Fruit fly (Drosophila melanogaster) whole organism: ENCODE data around the gene chic.

Source experiments
- CG8478 ChIP-seq: fragments of >200 bp; optimal IDR thresholded peaks from 2 replicates; lab custom pipeline; 2018; ENCODE audit warnings: inconsistent platforms
- Dll ChIP-seq: fragments of >200 bp; optimal IDR thresholded peaks from 2 replicates; lab custom pipeline; 2017
- EcR ChIP-seq, 2 experiments: fragments of >200 bp; optimal IDR thresholded peaks; 2 replicates each; lab custom pipeline; 2017; ENCODE audit warnings: missing biosample characterization in 2 of 2, missing genetic modification characterization in 2 of 2, missing genetic modification reagents in 2 of 2
- usp ChIP-seq: fragments of >200 bp; optimal IDR thresholded peaks from 2 replicates; lab custom pipeline; 2017; ENCODE audit warnings: missing biosample characterization, missing genetic modification characterization, mixed read lengths

DNA sequence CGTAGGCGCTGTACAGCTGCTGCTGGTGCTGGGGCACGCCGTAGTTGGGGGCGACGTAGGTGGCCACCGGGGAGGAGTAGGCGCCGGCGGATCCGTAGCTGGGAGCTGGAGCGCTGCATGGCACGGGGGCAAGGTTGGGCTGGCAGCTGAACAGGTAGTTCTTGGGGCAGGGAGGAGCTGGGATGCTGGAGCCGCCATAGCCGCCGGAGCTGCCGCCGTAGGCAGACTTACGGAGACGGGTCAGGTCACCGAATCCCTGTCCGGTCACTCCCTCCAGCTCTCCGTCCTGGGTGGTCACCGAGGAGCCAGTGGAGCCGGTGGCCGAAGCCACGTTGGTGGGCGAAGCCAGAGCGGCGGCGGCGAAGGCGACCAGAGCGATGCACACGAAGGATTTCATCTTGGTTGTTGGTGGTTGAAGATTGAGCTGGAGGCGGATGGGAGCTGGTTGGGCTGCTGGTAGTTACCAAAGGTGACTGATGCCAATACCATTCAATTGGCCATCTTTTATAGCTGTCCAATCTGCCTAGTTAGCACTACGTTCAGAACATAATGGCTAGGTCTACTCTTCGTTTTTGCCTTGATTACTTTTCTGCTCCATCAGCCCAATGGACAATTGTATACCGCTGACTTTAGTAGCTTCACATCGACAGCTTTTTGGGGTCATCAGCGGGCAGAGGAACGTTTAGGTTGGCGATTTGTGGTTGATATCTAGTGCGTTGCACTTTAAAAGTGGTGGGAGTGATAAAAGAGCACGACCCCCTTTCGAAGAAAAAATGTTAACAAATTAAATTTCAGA lies 20.8 kb downstream of the chic start, which contains the start of gene Vm26Aa:
- no peak for TF ChIP-seq CG8478 (lab: Kevin White, UChicago)
- no peak for TF ChIP-seq Dll (lab: Kevin White, UChicago)
- no peak for TF ChIP-seq EcR (GFP tag; optimal IDR thresholded peaks at IDR 0.05; lab: Kevin White, UChicago)
- TF ChIP-seq usp (GFP tag; lab: Kevin White, UChicago), result no peak
